Worm (Caenorhabditis elegans) whole organism, L4 larva: Measurements from ENCODE around the gene srw-99.

ENCODE experiments used
- D1046.2 ChIP-seq: fragments of 200-800 bp; sonication (Bioruptor generic); IDR thresholded peaks from 2 replicates; pipeline ENCODE4 v1.3.6; 2022; ENCODE audit warnings: missing genetic modification characterization, missing compliant biosample characterization
- F26F4.8 ChIP-seq: fragments of 200-800 bp; sonication (Bioruptor generic); conservative IDR thresholded peaks from 2 replicates; pipeline ENCODE4 v1.3.6; 2022; ENCODE audit warnings: missing genetic modification characterization, missing compliant biosample characterization
- F49E8.2 ChIP-seq: sonication (generic microtip); optimal IDR thresholded peaks from 2 replicates; lab custom pipeline; 2016; ENCODE audit warnings: missing compliant biosample characterization, mild to moderate bottlenecking, missing genetic modification characterization, borderline replicate concordance
- R02D3.7 ChIP-seq: fragments of 150-350 bp; sonication (generic microtip); optimal IDR thresholded peaks from 3 replicates; lab custom pipeline; 2014; ENCODE audit warnings: missing biosample characterization, missing genetic modification characterization
- T20F7.1 ChIP-seq: fragments of 200-800 bp; sonication (Bioruptor generic); optimal IDR thresholded peaks from 2 replicates; lab custom pipeline; 2018; ENCODE audit warnings: mild to moderate bottlenecking, missing genetic modification characterization, missing compliant biosample characterization
- Y48G9A.11 ChIP-seq: fragments of 200-800 bp; sonication (Bioruptor generic); IDR thresholded peaks from 2 replicates; pipeline ENCODE4 v1.3.6; 2022; ENCODE audit warnings: missing genetic modification reagents, missing genetic modification characterization, missing compliant biosample characterization
- Y5F2A.4 ChIP-seq: fragments of 200-800 bp; sonication (Bioruptor generic); optimal IDR thresholded peaks from 2 replicates; lab custom pipeline; 2018; ENCODE audit warnings: mild to moderate bottlenecking, missing genetic modification characterization, missing compliant biosample characterization
- ZK337.2 ChIP-seq: fragments of 200-800 bp; sonication (Bioruptor generic); IDR thresholded peaks from 2 replicates; pipeline ENCODE4 v1.3.6; 2022; ENCODE audit warnings: missing genetic modification reagents, missing genetic modification characterization, missing compliant biosample characterization
- ZK546.5 ChIP-seq, 2 experiments: sonication (generic microtip); optimal IDR thresholded peaks; 2 replicates each; lab custom pipeline; 2017; ENCODE audit warnings: missing biosample characterization in 2 of 2, missing genetic modification characterization in 2 of 2
- aha-1 ChIP-seq: fragments of 150-350 bp; peaks from one replicate; lab custom pipeline; 2014; ENCODE audit warnings: missing biosample characterization, missing genetic modification characterization
- ceh-32 ChIP-seq: sonication (generic microtip); optimal IDR thresholded peaks from 2 replicates; lab custom pipeline; 2016; ENCODE audit warnings: mild to moderate bottlenecking, missing genetic modification characterization, missing compliant biosample characterization; ENCODE audit not compliant: poor library complexity
- ceh-44 ChIP-seq: fragments of 200-800 bp; sonication (Bioruptor generic); IDR thresholded peaks from 2 replicates; pipeline ENCODE4 v1.3.6; 2022; ENCODE audit warnings: missing genetic modification reagents, missing genetic modification characterization, missing compliant biosample characterization
- ces-1 ChIP-seq: fragments of 150-350 bp; sonication (generic microtip); optimal IDR thresholded peaks from 4 replicates; lab custom pipeline; 2014; ENCODE audit warnings: missing biosample characterization, missing genetic modification reagents, missing genetic modification characterization
- cey-2 ChIP-seq: sonication (generic microtip); optimal IDR thresholded peaks from 3 replicates; lab custom pipeline; 2017; ENCODE audit warnings: missing genetic modification characterization, mild to moderate bottlenecking, missing compliant biosample characterization, antibody characterized with exemption, borderline replicate concordance; ENCODE audit not compliant: insufficient read depth
- daf-16 ChIP-seq, 3 experiments: sonication (generic microtip); optimal IDR thresholded peaks; 2 replicates each; lab custom pipeline; 2016 to 2017; ENCODE audit warnings: missing genetic modification characterization in 3 of 3, missing genetic modification reagents in 3 of 3, mild to moderate bottlenecking in 2 of 3, missing compliant biosample characterization in 2 of 3, missing biosample characterization in 1 of 3, moderate library complexity in 1 of 3
- hmg-1.1 ChIP-seq: fragments of 200-800 bp; sonication (Bioruptor generic); IDR thresholded peaks from 2 replicates; pipeline ENCODE4 v1.3.6; 2022; ENCODE audit warnings: missing genetic modification reagents, missing genetic modification characterization, missing compliant biosample characterization
- jun-1 ChIP-seq: fragments of 150-350 bp; optimal IDR thresholded peaks from 2 replicates; lab custom pipeline; 2014; ENCODE audit warnings: missing biosample characterization, missing genetic modification reagents, missing genetic modification characterization
- lim-7 ChIP-seq: fragments of 200-800 bp; sonication (Bioruptor generic); IDR thresholded peaks from 2 replicates; pipeline ENCODE4 v1.3.6; 2022; ENCODE audit warnings: missing genetic modification characterization, missing compliant biosample characterization
- lir-3 ChIP-seq: sonication (generic microtip); optimal IDR thresholded peaks from 2 replicates; lab custom pipeline; 2016; ENCODE audit warnings: mild to moderate bottlenecking, missing genetic modification characterization, missing compliant biosample characterization
- lsy-2 ChIP-seq, 2 experiments: fragments of 150-350 bp in 1 of 2; sonication (generic microtip) in 1 of 2; optimal IDR thresholded peaks; 2 replicates each; lab custom pipeline; 2014 to 2017; ENCODE audit warnings: missing biosample characterization in 2 of 2, missing genetic modification characterization in 2 of 2
- mdl-1 ChIP-seq, 2 experiments: fragments of 150-350 bp in 1 of 2; sonication (generic microtip) in 1 of 2; optimal IDR thresholded peaks; 2 replicates each; lab custom pipeline; 2014 to 2017; ENCODE audit warnings: missing biosample characterization in 2 of 2, missing genetic modification characterization in 2 of 2
- mdt-29 ChIP-seq: fragments of 200-800 bp; sonication (Bioruptor generic); IDR thresholded peaks from 2 replicates; pipeline ENCODE4 v1.3.6; 2022; ENCODE audit warnings: missing genetic modification reagents, missing genetic modification characterization, missing compliant biosample characterization
- mep-1 ChIP-seq: fragments of 150-350 bp; sonication (generic microtip); optimal IDR thresholded peaks from 3 replicates; lab custom pipeline; 2014; ENCODE audit warnings: missing biosample characterization, missing genetic modification characterization
- mxl-3 ChIP-seq: fragments of 200-800 bp; sonication (Bioruptor generic); optimal IDR thresholded peaks from 2 replicates; lab custom pipeline; 2018; ENCODE audit warnings: mild to moderate bottlenecking, missing genetic modification characterization, missing compliant biosample characterization
- nhr-10 ChIP-seq: fragments of 150-350 bp; optimal IDR thresholded peaks from 2 replicates; lab custom pipeline; 2014; ENCODE audit warnings: missing biosample characterization, missing genetic modification characterization
- nhr-102 ChIP-seq: sonication (generic microtip); optimal IDR thresholded peaks from 2 replicates; lab custom pipeline; 2016; ENCODE audit warnings: mild to moderate bottlenecking, missing genetic modification characterization, moderate library complexity, missing compliant biosample characterization
- nhr-25 ChIP-seq: sonication (generic microtip); optimal IDR thresholded peaks from 2 replicates; lab custom pipeline; 2017; ENCODE audit warnings: missing genetic modification characterization, mild to moderate bottlenecking, missing compliant biosample characterization, antibody characterized with exemption, moderate library complexity, borderline replicate concordance; ENCODE audit not compliant: insufficient read depth
- nhr-28 ChIP-seq: fragments of 150-350 bp; optimal IDR thresholded peaks from 2 replicates; lab custom pipeline; 2014; ENCODE audit warnings: missing biosample characterization, missing genetic modification characterization
- nhr-41 ChIP-seq: fragments of 200-800 bp; sonication (Bioruptor generic); IDR thresholded peaks from 2 replicates; pipeline ENCODE4 v1.3.6; 2022; ENCODE audit warnings: missing genetic modification reagents, missing genetic modification characterization, missing compliant biosample characterization
- nhr-48 ChIP-seq: sonication (generic microtip); optimal IDR thresholded peaks from 2 replicates; lab custom pipeline; 2016; ENCODE audit warnings: mild to moderate bottlenecking, missing genetic modification characterization, missing compliant biosample characterization
- nhr-6 ChIP-seq: fragments of 150-350 bp; optimal IDR thresholded peaks from 2 replicates; lab custom pipeline; 2014; ENCODE audit warnings: missing biosample characterization, missing genetic modification characterization
- nhr-77 ChIP-seq: fragments of 150-350 bp; optimal IDR thresholded peaks from 2 replicates; lab custom pipeline; 2014; ENCODE audit warnings: missing biosample characterization, missing genetic modification characterization
- pha-4 ChIP-seq, 2 experiments: fragments of 150-350 bp in 1 of 2; fragments of 200-800 bp in 1 of 2; sonication (Bioruptor generic) in 1 of 2; IDR thresholded peaks in 1 of 2; optimal IDR thresholded peaks in 1 of 2; 2 replicates each; pipeline versions ENCODE4 v1.3.6 to Lab custom; 2014 to 2022; ENCODE audit warnings: missing genetic modification characterization in 2 of 2, missing genetic modification reagents in 2 of 2, missing biosample characterization in 1 of 2, missing compliant biosample characterization in 1 of 2
- saeg-2 ChIP-seq: fragments of 200-800 bp; sonication (Bioruptor generic); IDR thresholded peaks from 2 replicates; pipeline ENCODE4 v1.3.6; 2022; ENCODE audit warnings: missing genetic modification reagents, missing genetic modification characterization, missing compliant biosample characterization
- sdz-12 ChIP-seq: fragments of 200-800 bp; sonication (Bioruptor generic); optimal IDR thresholded peaks from 2 replicates; lab custom pipeline; 2018; ENCODE audit warnings: mild to moderate bottlenecking, missing genetic modification characterization, missing compliant biosample characterization
- skn-1 ChIP-seq: fragments of 150-350 bp; optimal IDR thresholded peaks from 2 replicates; lab custom pipeline; 2014; ENCODE audit warnings: missing biosample characterization, missing genetic modification characterization
- snpc-4 ChIP-seq: fragments of 150-350 bp; optimal IDR thresholded peaks from 2 replicates; lab custom pipeline; 2014; ENCODE audit warnings: missing biosample characterization, missing genetic modification characterization
- spr-1 ChIP-seq: sonication (generic microtip); optimal IDR thresholded peaks from 2 replicates; lab custom pipeline; 2016; ENCODE audit warnings: mild to moderate bottlenecking, missing genetic modification characterization, missing compliant biosample characterization
- spr-3 ChIP-seq: fragments of 200-800 bp; sonication (Bioruptor generic); optimal IDR thresholded peaks from 2 replicates; lab custom pipeline; 2018; ENCODE audit warnings: mild to moderate bottlenecking, missing genetic modification characterization, missing compliant biosample characterization
- tra-1 ChIP-seq: fragments of 200-800 bp; sonication (Bioruptor generic); IDR thresholded peaks from 2 replicates; pipeline ENCODE4 v1.3.6; 2022; ENCODE audit warnings: missing genetic modification reagents, missing genetic modification characterization, missing compliant biosample characterization
- unc-62 ChIP-seq, 3 experiments: fragments of 150-350 bp in 1 of 3; sonication (generic microtip); optimal IDR thresholded peaks in 2 of 3; peaks in 1 of 3; 1 replicate in 1 of 3; 2 replicates in 2 of 3; lab custom pipeline; 2014 to 2017; ENCODE audit warnings: missing biosample characterization in 3 of 3, missing genetic modification characterization in 3 of 3, missing genetic modification reagents in 3 of 3, missing genotype in 1 of 3
- vab-7 ChIP-seq: fragments of 200-800 bp; sonication (Bioruptor generic); IDR thresholded peaks from 2 replicates; pipeline ENCODE4 v1.3.6; 2022; ENCODE audit warnings: missing genetic modification reagents, missing genetic modification characterization, missing compliant biosample characterization
- zag-1 ChIP-seq: fragments of 150-350 bp; optimal IDR thresholded peaks from 2 replicates; lab custom pipeline; 2014; ENCODE audit warnings: missing biosample characterization, missing genetic modification characterization
- zfp-3 ChIP-seq: fragments of 200-800 bp; sonication (Bioruptor generic); conservative IDR thresholded peaks from 2 replicates; pipeline ENCODE4 v1.3.6; 2022; ENCODE audit warnings: missing genetic modification reagents, missing genetic modification characterization, missing compliant biosample characterization
- zip-11 ChIP-seq: fragments of 200-800 bp; sonication (Bioruptor generic); IDR thresholded peaks from 2 replicates; pipeline ENCODE4 v1.3.6; 2022; ENCODE audit warnings: missing genetic modification characterization, missing compliant biosample characterization
- zip-2 ChIP-seq: fragments of 150-350 bp; optimal IDR thresholded peaks from 2 replicates; lab custom pipeline; 2014; ENCODE audit warnings: missing biosample characterization, missing genetic modification characterization
- ztf-7 ChIP-seq: fragments of 150-350 bp; optimal IDR thresholded peaks from 2 replicates; lab custom pipeline; 2014; ENCODE audit warnings: missing biosample characterization, missing genetic modification characterization

The srw-99 gene

DNA sequence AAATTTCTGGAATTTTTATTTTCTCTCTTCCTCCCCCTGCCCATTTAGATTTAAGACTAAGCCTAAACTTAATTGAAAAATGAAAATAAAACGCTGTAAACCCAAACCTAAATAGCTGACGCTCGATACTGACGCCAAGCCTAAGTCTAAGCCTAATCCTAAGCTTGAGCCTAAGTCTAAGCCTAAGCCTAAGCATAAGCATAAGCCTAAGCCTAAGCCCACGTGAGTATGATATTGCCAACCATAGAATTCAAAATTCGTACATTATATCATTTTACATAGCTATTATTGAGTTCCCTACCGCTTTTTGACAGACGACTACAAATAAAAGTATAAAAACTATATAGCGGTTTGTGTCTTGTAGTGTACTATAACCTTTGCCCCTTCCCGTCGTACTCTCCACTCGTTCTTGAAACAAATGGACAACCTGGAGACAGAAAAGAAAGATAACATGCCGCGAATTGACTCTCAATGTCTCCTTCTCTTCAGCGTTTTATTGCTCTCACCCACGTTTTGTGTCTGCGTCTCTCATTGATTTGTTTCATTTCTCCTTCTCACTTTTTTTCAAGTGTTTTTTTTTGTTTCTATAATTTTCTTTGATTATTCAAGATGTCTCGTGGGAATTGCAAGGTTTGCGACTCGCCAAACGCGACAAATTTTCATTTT lies 34.8 kb downstream of the srw-99 start, which contains the start of gene nhr-256 (continued):
- TF ChIP-seq skn-1 (tag; lab: Kevin White, UChicago) (no peak), pha-4 (GFP tag; IDR thresholded peaks at IDR 0.05; lab: Robert Waterston, UW) (peak; percentile 61; the same call in 1 of the 2 replicates), pha-4 (tag; optimal IDR thresholded peaks at IDR 0.05; lab: Kevin White, UChicago) (peak; percentile 78), ZK337.2 (GFP tag; lab: Robert Waterston, UW) (no peak), aha-1 (tag; lab: Kevin White, UChicago) (no peak), ceh-44 (no peak), R02D3.7 (no peak), unc-62 (GFP tag; optimal IDR thresholded peaks at IDR 0.05 in 1 of 2; lab: Kevin White, UChicago) (peak in 1 of 2 experiments; percentile 67), unc-62 (tag; optimal IDR thresholded peaks at IDR 0.05; lab: Kevin White, UChicago) (no peak), nhr-25 (peak; percentile 15), nhr-77 (peak; percentile 87), jun-1 (peak; percentile 5), nhr-48 (tag; lab: Kevin White, UChicago) (peak; percentile 86), cey-2 (tag; lab: Kevin White, UChicago) (peak; percentile 76), nhr-6 (tag; lab: Kevin White, UChicago) (peak; percentile 32), Y48G9A.11 (GFP tag; lab: Robert Waterston, UW) (no peak), lsy-2 (tag; optimal IDR thresholded peaks at IDR 0.05; lab: Kevin White, UChicago) (no peak), nhr-10 (tag; lab: Kevin White, UChicago) (no peak), saeg-2 (GFP tag; lab: Robert Waterston, UW) (no peak), mdt-29 (no peak), nhr-102 (tag; lab: Kevin White, UChicago) (no peak), F49E8.2 (tag; lab: Kevin White, UChicago) (no peak), Y5F2A.4 (GFP tag; lab: Kevin White, UChicago) (no peak), spr-1 (tag; lab: Kevin White, UChicago) (peak; percentile 5), zip-11 (GFP tag; lab: Robert Waterston, UW) (no peak), mep-1 (tag; lab: Kevin White, UChicago) (no peak), hmg-1.1 (GFP tag; lab: Robert Waterston, UW) (peak; percentile 70), tra-1 (no peak; the same call in 1 of the 2 replicates), daf-16 (GFP tag; optimal IDR thresholded peaks at IDR 0.05; lab: Kevin White, UChicago) (peak in 1 of 2 experiments; percentile 27), daf-16 (tag; optimal IDR thresholded peaks at IDR 0.05; lab: Kevin White, UChicago) (peak; percentile 85), snpc-4 (tag; lab: Kevin White, UChicago) (no peak), spr-3 (GFP tag; lab: Kevin White, UChicago) (no peak), ZK546.5 (tag; optimal IDR thresholded peaks at IDR 0.05; lab: Kevin White, UChicago) (no peak), mxl-3 (GFP tag; lab: Kevin White, UChicago) (peak; percentile 67), D1046.2 (GFP tag; lab: Robert Waterston, UW) (no peak), ceh-32 (tag; lab: Kevin White, UChicago) (no peak), ztf-7 (tag; lab: Kevin White, UChicago) (no peak), nhr-41 (GFP tag; lab: Robert Waterston, UW) (0 out of 2 replicates have a peak, but pooled peaks have one; percentile 47)
- TF ChIP-seq, all 104 proteins: peak for 28

DNA sequence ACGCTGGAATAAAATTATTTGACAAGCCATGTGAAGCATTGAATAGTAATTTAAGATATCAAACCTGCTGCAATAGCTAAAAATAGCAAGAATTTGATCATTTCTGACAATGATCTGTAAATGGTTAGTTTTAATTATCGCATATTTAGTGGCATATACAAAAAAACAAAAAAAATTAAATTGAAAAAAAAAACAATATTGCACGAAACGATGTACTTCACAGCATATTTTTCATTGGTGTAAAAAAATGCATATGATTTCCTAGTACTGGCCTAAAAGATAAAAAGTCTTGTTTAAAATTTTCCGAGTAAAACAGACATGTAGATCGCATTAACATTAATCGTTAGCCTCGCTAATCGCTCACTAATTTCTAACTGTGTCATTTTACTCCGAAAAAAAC lies 40.5 kb downstream of the srw-99 start, which contains the start of gene ZK697.8:
ZK697.8 (minus strand) TSS at position 101 of the 400 bp plus-strand sequence.
- TF ChIP-seq lir-3 (no peak), zip-2 (no peak), zfp-3 (no peak), vab-7 (GFP tag; lab: Robert Waterston, UW) (no peak), nhr-28 (no peak), mxl-3 (GFP tag; lab: Kevin White, UChicago) (no peak), mdl-1 (tag; optimal IDR thresholded peaks at IDR 0.05; lab: Kevin White, UChicago) (no peak), T20F7.1 (GFP tag; lab: Kevin White, UChicago) (no peak), jun-1 (no peak), R02D3.7 (no peak), F49E8.2 (tag; lab: Kevin White, UChicago) (no peak), sdz-12 (GFP tag; lab: Kevin White, UChicago) (no peak), lim-7 (GFP tag; lab: Robert Waterston, UW) (no peak), ces-1 (GFP tag; lab: Kevin White, UChicago) (no peak), F26F4.8 (GFP tag; lab: Robert Waterston, UW) (no peak), zag-1 (no peak), ceh-44 (no peak)
- TF ChIP-seq, all 104 proteins: peak for 0
